Worm (Caenorhabditis elegans): ENCODE data around the gene K07H8.7.

DNA sequence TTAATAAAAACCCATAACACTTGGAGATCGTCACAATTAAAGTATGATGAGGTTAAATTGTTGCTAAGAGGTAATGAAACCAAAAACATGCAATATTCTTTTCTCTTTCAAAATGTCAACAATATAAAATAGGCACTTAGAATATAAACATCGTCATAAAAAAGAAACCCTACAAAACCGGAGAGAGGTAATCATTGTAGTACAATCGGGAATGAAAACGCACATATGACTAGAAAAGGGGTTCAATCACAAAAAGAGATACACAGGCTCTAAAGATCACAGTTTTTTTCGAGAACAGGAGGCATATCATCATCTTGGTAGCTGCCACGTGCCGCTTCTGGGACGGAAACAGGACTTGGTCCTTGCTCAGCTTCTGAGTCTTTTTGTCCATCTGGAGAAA lies 33.3 kb downstream of the K07H8.7 start:
- TF ChIP-seq C38D4.7 (GFP tag; optimal IDR thresholded peaks at IDR 0.05) (no peak), ceh-34 (tag; optimal IDR thresholded peaks at IDR 0.05) (no peak)

Data from whole organism, late embryonic.